Worm (Caenorhabditis elegans) whole organism, mixed stage, embryonic: ENCODE measurements around the gene C55A6.4.

Experiments
- blmp-1 ChIP-seq: fragments of 150-350 bp; optimal IDR thresholded peaks from 2 replicates; lab custom pipeline; 2014; ENCODE audit warnings: missing biosample characterization, missing genetic modification characterization
- lsy-2 ChIP-seq: fragments of 150-350 bp; optimal IDR thresholded peaks from 2 replicates; lab custom pipeline; 2014; ENCODE audit warnings: missing biosample characterization, missing genetic modification characterization

ce11 chrV:11546795-11547194 is 29.1 kb upstream of the C55A6.4 start, which contains the start of gene F38B7.11:
- TF ChIP-seq blmp-1, result no peak
- TF ChIP-seq lsy-2 (tag; lab: Kevin White, UChicago), result no peak
